Worm (Caenorhabditis elegans) whole organism, mixed stage, embryonic: Measurements from ENCODE around the gene C04H5.1.

Experiments used
- M03D4.4 ChIP-seq: sonication (generic microtip); optimal IDR thresholded peaks from 2 replicates; lab custom pipeline; 2017; ENCODE audit warnings: mild to moderate bottlenecking, missing genetic modification characterization, missing compliant biosample characterization
- bed-3 ChIP-seq: fragments of 200-800 bp; sonication (Bioruptor generic); optimal IDR thresholded peaks from 3 replicates; lab custom pipeline; 2018; ENCODE audit warnings: mild to moderate bottlenecking, missing genetic modification characterization, moderate library complexity, missing compliant biosample characterization
- blmp-1 ChIP-seq: fragments of 150-350 bp; optimal IDR thresholded peaks from 2 replicates; lab custom pipeline; 2014; ENCODE audit warnings: missing biosample characterization, missing genetic modification characterization
- ceh-39 ChIP-seq: fragments of 150-350 bp; optimal IDR thresholded peaks from 2 replicates; lab custom pipeline; 2014; ENCODE audit warnings: missing biosample characterization, missing genetic modification characterization
- ceh-43 ChIP-seq: fragments of 200-800 bp; sonication (Bioruptor generic); optimal IDR thresholded peaks from 2 replicates; lab custom pipeline; 2018; ENCODE audit warnings: mild to moderate bottlenecking, missing genetic modification characterization, moderate library complexity, missing compliant biosample characterization
- ceh-83 ChIP-seq: fragments of 200-800 bp; sonication (Bioruptor generic); optimal IDR thresholded peaks from 2 replicates; lab custom pipeline; 2018; ENCODE audit warnings: mild to moderate bottlenecking, missing genetic modification characterization, missing compliant biosample characterization
- ces-1 ChIP-seq: fragments of 150-350 bp; optimal IDR thresholded peaks from 2 replicates; lab custom pipeline; 2014; ENCODE audit warnings: missing biosample characterization, missing genetic modification reagents, missing genetic modification characterization
- cnd-1 ChIP-seq: fragments of 200-800 bp; sonication (Bioruptor generic); optimal IDR thresholded peaks from 2 replicates; lab custom pipeline; 2018; ENCODE audit warnings: mild to moderate bottlenecking, missing genetic modification characterization, missing compliant biosample characterization
- elt-1 ChIP-seq: sonication (generic microtip); optimal IDR thresholded peaks from 2 replicates; lab custom pipeline; 2017; ENCODE audit warnings: missing genetic modification characterization, mild to moderate bottlenecking, missing compliant biosample characterization, antibody characterized with exemption, moderate library complexity, borderline replicate concordance; ENCODE audit not compliant: insufficient read depth
- elt-3 ChIP-seq: fragments of 150-350 bp; optimal IDR thresholded peaks from 2 replicates; lab custom pipeline; 2014; ENCODE audit warnings: missing biosample characterization, missing genetic modification characterization
- flh-1 ChIP-seq: fragments of 200-800 bp; sonication (Bioruptor generic); optimal IDR thresholded peaks from 2 replicates; lab custom pipeline; 2018; ENCODE audit warnings: mild to moderate bottlenecking, missing genetic modification characterization, moderate library complexity, missing compliant biosample characterization
- ham-2 ChIP-seq: fragments of 200-800 bp; sonication (Bioruptor generic); optimal IDR thresholded peaks from 2 replicates; lab custom pipeline; 2018; ENCODE audit warnings: mild to moderate bottlenecking, missing genetic modification characterization, missing compliant biosample characterization
- hlh-1 ChIP-seq: fragments of 150-350 bp; optimal IDR thresholded peaks from 2 replicates; lab custom pipeline; 2014; ENCODE audit warnings: missing biosample characterization, missing genetic modification reagents, missing genetic modification characterization
- lin-13 ChIP-seq: fragments of 150-350 bp; optimal IDR thresholded peaks from 2 replicates; lab custom pipeline; 2014; ENCODE audit warnings: missing biosample characterization, missing genetic modification characterization
- lsy-2 ChIP-seq: fragments of 150-350 bp; optimal IDR thresholded peaks from 2 replicates; lab custom pipeline; 2014; ENCODE audit warnings: missing biosample characterization, missing genetic modification characterization
- mab-5 ChIP-seq: fragments of 150-350 bp; optimal IDR thresholded peaks from 2 replicates; lab custom pipeline; 2014; ENCODE audit warnings: missing biosample characterization, missing genetic modification characterization
- mep-1 ChIP-seq: fragments of 150-350 bp; optimal IDR thresholded peaks from 2 replicates; lab custom pipeline; 2017; ENCODE audit warnings: missing biosample characterization, missing genetic modification reagents, missing genetic modification characterization, inconsistent platforms
- mls-2 ChIP-seq: sonication (generic microtip); optimal IDR thresholded peaks from 2 replicates; lab custom pipeline; 2016; ENCODE audit warnings: mild to moderate bottlenecking, missing genetic modification characterization, moderate library complexity, missing compliant biosample characterization
- nhr-12 ChIP-seq: fragments of 150-350 bp; optimal IDR thresholded peaks from 2 replicates; lab custom pipeline; 2014; ENCODE audit warnings: missing biosample characterization, missing genetic modification characterization
- nhr-2 ChIP-seq: fragments of 150-350 bp; optimal IDR thresholded peaks from 2 replicates; lab custom pipeline; 2014; ENCODE audit warnings: missing biosample characterization, missing genetic modification characterization
- nhr-28 ChIP-seq: fragments of 150-350 bp; optimal IDR thresholded peaks from 2 replicates; lab custom pipeline; 2014; ENCODE audit warnings: missing biosample characterization, missing genetic modification characterization
- nhr-76 ChIP-seq: sonication (generic microtip); optimal IDR thresholded peaks from 2 replicates; lab custom pipeline; 2017; ENCODE audit warnings: missing biosample characterization, missing genetic modification characterization
- pha-4 ChIP-seq: fragments of 150-350 bp; optimal IDR thresholded peaks from 2 replicates; lab custom pipeline; 2018; ENCODE audit warnings: missing biosample characterization, missing genetic modification reagents, missing genetic modification characterization
- snpc-4 ChIP-seq: fragments of 150-350 bp; optimal IDR thresholded peaks from 2 replicates; lab custom pipeline; 2014; ENCODE audit warnings: missing biosample characterization, missing genetic modification characterization
- sptf-1 ChIP-seq: sonication (generic microtip); optimal IDR thresholded peaks from 2 replicates; lab custom pipeline; 2017; ENCODE audit warnings: mild to moderate bottlenecking, missing genetic modification characterization, moderate library complexity, missing compliant biosample characterization
- tbx-8 ChIP-seq: fragments of 200-800 bp; sonication (Bioruptor generic); optimal IDR thresholded peaks from 2 replicates; lab custom pipeline; 2018; ENCODE audit warnings: mild to moderate bottlenecking, missing genetic modification characterization, moderate library complexity, missing compliant biosample characterization
- unc-120 ChIP-seq: sonication (generic microtip); optimal IDR thresholded peaks from 2 replicates; lab custom pipeline; 2017; ENCODE audit warnings: missing genetic modification characterization, missing compliant biosample characterization; ENCODE audit not compliant: poor library complexity, severe bottlenecking
- unc-39 ChIP-seq: fragments of 150-350 bp; optimal IDR thresholded peaks from 2 replicates; lab custom pipeline; 2014; ENCODE audit warnings: missing biosample characterization, missing genetic modification characterization
- unc-62 ChIP-seq: fragments of 150-350 bp; optimal IDR thresholded peaks from 2 replicates; lab custom pipeline; 2014; ENCODE audit warnings: missing biosample characterization, missing genetic modification reagents, missing genetic modification characterization
- zip-8 ChIP-seq: fragments of 150-350 bp; optimal IDR thresholded peaks from 2 replicates; lab custom pipeline; 2014; ENCODE audit warnings: missing biosample characterization, missing genetic modification characterization
- ztf-11 ChIP-seq: fragments of 150-350 bp; optimal IDR thresholded peaks from 2 replicates; lab custom pipeline; 2014; ENCODE audit warnings: missing biosample characterization, missing genetic modification characterization

Gene C04H5.1

DNA sequence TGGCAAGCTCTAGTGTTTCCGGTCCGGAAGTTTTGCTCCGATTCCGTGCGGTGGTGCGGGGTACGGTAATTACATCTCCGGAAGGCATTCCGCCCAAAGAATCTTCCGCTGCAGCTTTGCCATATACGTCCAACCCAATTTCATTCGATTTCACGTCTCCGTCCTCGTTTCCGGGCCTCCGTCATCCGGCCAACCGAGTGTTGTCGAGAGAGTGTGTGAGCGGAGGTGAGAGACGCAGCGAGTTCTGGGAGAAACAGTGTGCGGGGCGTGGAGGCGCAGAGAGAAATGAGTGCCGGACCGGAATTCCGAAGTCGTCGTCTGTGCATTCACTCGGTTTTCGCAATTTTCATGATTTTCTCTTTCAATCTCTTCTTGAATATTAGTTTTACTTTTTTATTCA lies 35.2 kb downstream of the C04H5.1 start:
- no peak for TF ChIP-seq sptf-1 (tag; lab: Kevin White, UChicago)
- TF ChIP-seq ceh-39 (tag; lab: Kevin White, UChicago): no peak
- TF ChIP-seq lsy-2 (tag; lab: Kevin White, UChicago): peak; percentile 10
- TF ChIP-seq flh-1 (GFP tag; lab: Kevin White, UChicago): no peak
- peak; percentile 18 for TF ChIP-seq ceh-83
- TF ChIP-seq ces-1 (GFP tag; lab: Kevin White, UChicago): peak; percentile 81
- no peak for TF ChIP-seq nhr-2 (tag; lab: Kevin White, UChicago)
- no peak for TF ChIP-seq mep-1 (tag; lab: Kevin White, UChicago)
- TF ChIP-seq, all 35 proteins: peak for 3

- TF ChIP-seq ces-1 (GFP tag; lab: Kevin White, UChicago) (no peak), lin-13 (tag; lab: Kevin White, UChicago) (no peak), mls-2 (no peak), ceh-43 (GFP tag; lab: Kevin White, UChicago) (no peak), nhr-2 (tag; lab: Kevin White, UChicago) (no peak), pha-4 (tag; lab: Kevin White, UChicago) (no peak), M03D4.4 (no peak), hlh-1 (tag; lab: Kevin White, UChicago) (no peak), ham-2 (GFP tag; lab: Kevin White, UChicago) (no peak), mep-1 (tag; lab: Kevin White, UChicago) (no peak), zip-8 (tag; lab: Kevin White, UChicago) (no peak), elt-3 (tag; lab: Kevin White, UChicago) (no peak), ztf-11 (no peak), tbx-8 (GFP tag; lab: Kevin White, UChicago) (no peak), nhr-28 (tag; lab: Kevin White, UChicago) (no peak), ceh-39 (tag; lab: Kevin White, UChicago) (no peak)
Observed at ce11 chrII:14570541-14571160, 36.6 kb downstream of the C04H5.1 start.

DNA sequence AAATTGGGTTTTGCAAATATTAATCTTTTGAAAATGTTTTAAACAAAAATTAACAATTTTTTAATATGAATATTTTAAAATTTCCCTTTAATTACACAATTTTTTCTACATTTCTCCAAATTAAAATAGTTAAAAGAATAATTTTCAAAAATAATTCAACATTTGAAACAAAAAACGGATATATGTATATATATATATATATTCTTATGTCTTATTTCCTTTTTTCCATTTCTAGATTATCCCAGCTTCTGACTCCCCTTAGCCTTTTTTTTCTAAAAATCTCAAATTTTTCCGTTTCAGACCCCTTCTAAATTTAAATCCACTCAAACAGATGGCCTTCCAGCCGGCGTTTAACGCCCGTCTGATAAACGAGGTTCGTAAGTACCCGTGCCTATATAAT lies 39.2 kb downstream of the C04H5.1 start, which contains the start of gene madf-5:
Gene madf-5 (plus strand): TSS at position 301 of the 400 bp plus-strand sequence.
- TF ChIP-seq lsy-2 (tag; lab: Kevin White, UChicago) (no peak), ztf-11 (no peak), nhr-28 (tag; lab: Kevin White, UChicago) (no peak), blmp-1 (no peak), zip-8 (tag; lab: Kevin White, UChicago) (no peak)

ce11 chrII:14574790-14575189 lies 40.7 kb downstream of the C04H5.1 start:
- TF ChIP-seq lin-13 (tag; lab: Kevin White, UChicago): no peak
- no peak for TF ChIP-seq tbx-8 (GFP tag; lab: Kevin White, UChicago)
- no peak for TF ChIP-seq cnd-1 (tag; lab: Kevin White, UChicago)
- TF ChIP-seq mep-1 (tag; lab: Kevin White, UChicago): no peak
- TF ChIP-seq nhr-28 (tag; lab: Kevin White, UChicago): no peak
- TF ChIP-seq M03D4.4: no peak
- TF ChIP-seq lsy-2 (tag; lab: Kevin White, UChicago): no peak
- no peak for TF ChIP-seq nhr-2 (tag; lab: Kevin White, UChicago)
- TF ChIP-seq snpc-4 (tag; lab: Kevin White, UChicago): no peak
- TF ChIP-seq blmp-1: no peak
- TF ChIP-seq elt-1 (tag; lab: Kevin White, UChicago): no peak
- TF ChIP-seq pha-4 (tag; lab: Kevin White, UChicago): no peak
- no peak for TF ChIP-seq nhr-76 (tag; lab: Kevin White, UChicago)
- TF ChIP-seq flh-1 (GFP tag; lab: Kevin White, UChicago): no peak
- no peak for TF ChIP-seq mls-2
- TF ChIP-seq unc-39: no peak
- TF ChIP-seq nhr-12: no peak

- TF ChIP-seq elt-3 (tag; lab: Kevin White, UChicago) (no peak), mls-2 (no peak), unc-39 (no peak), nhr-28 (tag; lab: Kevin White, UChicago) (no peak), nhr-76 (tag; lab: Kevin White, UChicago) (no peak), blmp-1 (no peak), nhr-12 (no peak), unc-62 (GFP tag; lab: Kevin White, UChicago) (no peak), elt-1 (tag; lab: Kevin White, UChicago) (no peak), mab-5 (tag; lab: Kevin White, UChicago) (no peak), hlh-1 (tag; lab: Kevin White, UChicago) (no peak), unc-120 (no peak), pha-4 (tag; lab: Kevin White, UChicago) (no peak), ceh-43 (GFP tag; lab: Kevin White, UChicago) (no peak), lin-13 (tag; lab: Kevin White, UChicago) (no peak), ham-2 (GFP tag; lab: Kevin White, UChicago) (no peak), bed-3 (GFP tag; lab: Kevin White, UChicago) (no peak), ces-1 (GFP tag; lab: Kevin White, UChicago) (no peak)
Observed at ce11 chrII:14576429-14576828, 42.3 kb downstream of the C04H5.1 start, which contains the start of gene C01G12.13. TSS of gene C01G12.13 (plus strand) at chrII:14576729.
